Fruit fly (Drosophila melanogaster) whole organism, embryonic: Measurements from ENCODE around the gene CG12010.

Source experiments
- Abd-B ChIP-seq: fragments of 200-800 bp; sonication (Bioruptor generic); optimal IDR thresholded peaks from 2 replicates; lab custom pipeline; 2018; ENCODE audit warnings: missing biosample characterization, mild to moderate bottlenecking, missing genetic modification characterization, moderate library complexity
- Atf-2 ChIP-seq: fragments of 200-800 bp; sonication (Bioruptor generic); optimal IDR thresholded peaks from 2 replicates; lab custom pipeline; 2016; ENCODE audit warnings: missing biosample characterization, missing genetic modification characterization
- Blimp-1 ChIP-seq: fragments of 200-800 bp; sonication (Bioruptor generic); optimal IDR thresholded peaks from 3 replicates; lab custom pipeline; 2018; ENCODE audit warnings: missing biosample characterization, missing genetic modification characterization, mild to moderate bottlenecking, moderate library complexity, missing genetic modification reagents
- C15 ChIP-seq: fragments of 200-800 bp; sonication (Bioruptor generic); IDR thresholded peaks from 3 replicates; pipeline ENCODE4 v1.3.6; 2022; ENCODE audit warnings: missing biosample characterization, missing genetic modification characterization
- CG10147 ChIP-seq: fragments of 200-800 bp; sonication (Bioruptor generic); optimal IDR thresholded peaks from 2 replicates; lab custom pipeline; 2019; ENCODE audit warnings: missing biosample characterization, mild to moderate bottlenecking, missing genetic modification characterization, moderate library complexity
- CG1024 ChIP-seq: fragments of 200-800 bp; sonication (Bioruptor generic); IDR thresholded peaks from 2 replicates; pipeline ENCODE4 v1.3.6; 2022; ENCODE audit warnings: missing biosample characterization, missing genetic modification characterization
- CG10321 ChIP-seq: fragments of 200-800 bp; sonication (Bioruptor generic); IDR thresholded peaks from 2 replicates; pipeline ENCODE4 v1.3.6; 2022; ENCODE audit warnings: missing biosample characterization, missing genetic modification characterization
- CG10431 ChIP-seq: fragments of 200-800 bp; sonication (Bioruptor generic); optimal IDR thresholded peaks from 3 replicates; lab custom pipeline; 2018; ENCODE audit warnings: missing biosample characterization, mild to moderate bottlenecking, missing genetic modification characterization
- CG11247 ChIP-seq: fragments of 200-800 bp; sonication (Bioruptor generic); IDR thresholded peaks from 2 replicates; pipeline ENCODE4 v1.3.6; 2022; ENCODE audit warnings: missing biosample characterization, missing genetic modification characterization
- CG11398 ChIP-seq: fragments of 200-800 bp; sonication (Bioruptor generic); optimal IDR thresholded peaks from 2 replicates; lab custom pipeline; 2016; ENCODE audit warnings: missing biosample characterization, missing genetic modification characterization
- CG1233 ChIP-seq: fragments of 200-800 bp; sonication (Bioruptor generic); optimal IDR thresholded peaks from 4 replicates; lab custom pipeline; 2018; ENCODE audit warnings: missing biosample characterization, mild to moderate bottlenecking, missing genetic modification characterization
- CG13123 ChIP-seq: fragments of 200-800 bp; sonication (Bioruptor generic); optimal IDR thresholded peaks from 2 replicates; lab custom pipeline; 2016; ENCODE audit warnings: missing biosample characterization, missing genetic modification characterization
- CG15479 ChIP-seq: fragments of 200-800 bp; sonication (Bioruptor generic); optimal IDR thresholded peaks from 3 replicates; lab custom pipeline; 2019; ENCODE audit warnings: missing biosample characterization, mild to moderate bottlenecking, missing genetic modification characterization, moderate library complexity
- CG17186 ChIP-seq: fragments of 200-800 bp; sonication (Bioruptor generic); optimal IDR thresholded peaks from 3 replicates; lab custom pipeline; 2017; ENCODE audit warnings: missing biosample characterization, missing genetic modification reagents, missing genetic modification characterization
- CG17328 ChIP-seq: fragments of 200-800 bp; sonication (Bioruptor generic); IDR thresholded peaks from 2 replicates; pipeline ENCODE4 v1.3.6; 2022; ENCODE audit warnings: missing biosample characterization, missing genetic modification characterization
- CG17829 ChIP-seq: fragments of 200-800 bp; optimal IDR thresholded peaks from 2 replicates; lab custom pipeline; 2019; ENCODE audit warnings: missing biosample characterization, mild to moderate bottlenecking, missing genetic modification characterization, moderate library complexity
- CG1832 ChIP-seq: fragments of 200-800 bp; sonication (Bioruptor generic); optimal IDR thresholded peaks from 2 replicates; lab custom pipeline; 2017; ENCODE audit warnings: missing biosample characterization, mild to moderate bottlenecking, missing genetic modification characterization, inconsistent platforms
- CG2202 ChIP-seq: fragments of 200-800 bp; sonication (Bioruptor generic); optimal IDR thresholded peaks from 2 replicates; lab custom pipeline; 2018; ENCODE audit warnings: missing biosample characterization, mild to moderate bottlenecking, missing genetic modification characterization
- CG30020 ChIP-seq: fragments of 200-800 bp; optimal IDR thresholded peaks from 2 replicates; lab custom pipeline; 2019; ENCODE audit warnings: missing biosample characterization, mild to moderate bottlenecking, missing genetic modification characterization, moderate library complexity
- CG31441 ChIP-seq: fragments of 200-800 bp; sonication (Bioruptor generic); IDR thresholded peaks from 2 replicates; pipeline ENCODE4 v1.3.6; 2022; ENCODE audit warnings: missing biosample characterization, missing genetic modification characterization
- CG34224 ChIP-seq: fragments of 200-800 bp; sonication (Bioruptor generic); IDR thresholded peaks from 3 replicates; pipeline ENCODE4 v1.3.6; 2022; ENCODE audit warnings: missing biosample characterization, missing genetic modification characterization; ENCODE audit not compliant: partially characterized antibody
- CG34376 ChIP-seq: fragments of 200-800 bp; sonication (Bioruptor generic); optimal IDR thresholded peaks from 2 replicates; lab custom pipeline; 2018; ENCODE audit warnings: missing biosample characterization, mild to moderate bottlenecking, missing genetic modification characterization
- CG4360 ChIP-seq: fragments of 200-800 bp; sonication (Bioruptor generic); IDR thresholded peaks from 2 replicates; pipeline ENCODE4 v1.3.6; 2022; ENCODE audit warnings: missing biosample characterization, missing genetic modification characterization
- CG6654 ChIP-seq: fragments of 200-800 bp; sonication (Bioruptor generic); optimal IDR thresholded peaks from 2 replicates; lab custom pipeline; 2017; ENCODE audit warnings: missing biosample characterization, mild to moderate bottlenecking, missing genetic modification characterization
- CG6854 ChIP-seq: fragments of 200-800 bp; sonication (Bioruptor generic); optimal IDR thresholded peaks from 3 replicates; lab custom pipeline; 2017; ENCODE audit warnings: missing biosample characterization, mild to moderate bottlenecking, missing genetic modification characterization
- CG7271 ChIP-seq: fragments of 200-800 bp; sonication (Bioruptor generic); optimal IDR thresholded peaks from 2 replicates; lab custom pipeline; 2018; ENCODE audit warnings: missing biosample characterization, mild to moderate bottlenecking, missing genetic modification characterization, moderate library complexity
- CG7928 ChIP-seq: fragments of 200-800 bp; sonication (Bioruptor generic); optimal IDR thresholded peaks from 2 replicates; lab custom pipeline; 2017; ENCODE audit warnings: missing biosample characterization, mild to moderate bottlenecking, missing genetic modification characterization
- D19B ChIP-seq: fragments of 200-800 bp; sonication (Bioruptor generic); optimal IDR thresholded peaks from 2 replicates; lab custom pipeline; 2017; ENCODE audit warnings: missing biosample characterization, mild to moderate bottlenecking, missing genetic modification characterization
- Fer1 ChIP-seq: fragments of 200-800 bp; sonication (Bioruptor generic); optimal IDR thresholded peaks from 2 replicates; lab custom pipeline; 2017; ENCODE audit warnings: missing biosample characterization, mild to moderate bottlenecking, missing genetic modification characterization
- Hey ChIP-seq: fragments of 200-800 bp; sonication (Bioruptor generic); optimal IDR thresholded peaks from 3 replicates; lab custom pipeline; 2018; ENCODE audit warnings: missing biosample characterization, mild to moderate bottlenecking, missing genetic modification characterization
- Jarid2 ChIP-seq: fragments of 200-800 bp; sonication (Bioruptor generic); optimal IDR thresholded peaks from 3 replicates; lab custom pipeline; 2017; ENCODE audit warnings: mild to moderate bottlenecking, missing biosample characterization, missing genetic modification reagents, missing genetic modification characterization
- NC2α ChIP-seq: fragments of 200-800 bp; sonication (Bioruptor generic); optimal IDR thresholded peaks from 2 replicates; lab custom pipeline; 2016; ENCODE audit warnings: missing biosample characterization, missing genetic modification characterization
- Optix ChIP-seq: fragments of 200-800 bp; sonication (Bioruptor generic); IDR thresholded peaks from 3 replicates; pipeline ENCODE4 v1.3.6; 2022; ENCODE audit warnings: missing biosample characterization, missing genetic modification characterization
- Ravus ChIP-seq: fragments of 200-800 bp; sonication (Bioruptor generic); IDR thresholded peaks from 2 replicates; pipeline ENCODE4 v1.3.6; 2022; ENCODE audit warnings: missing biosample characterization, missing genetic modification characterization
- Scr ChIP-seq: fragments of 200-800 bp; sonication (Bioruptor generic); IDR thresholded peaks from 2 replicates; pipeline ENCODE4 v1.3.6; 2022; ENCODE audit warnings: missing biosample characterization, missing genetic modification characterization; ENCODE audit not compliant: partially characterized antibody
- Sin3A ChIP-seq: fragments of >200 bp; optimal IDR thresholded peaks from 2 replicates; lab custom pipeline; 2018
- ash1 ChIP-seq: fragments of 200-800 bp; sonication (Bioruptor generic); optimal IDR thresholded peaks from 2 replicates; lab custom pipeline; 2018; ENCODE audit warnings: missing biosample characterization, mild to moderate bottlenecking, missing genetic modification characterization
- bowl ChIP-seq: fragments of 200-800 bp; sonication (Bioruptor generic); IDR thresholded peaks from 2 replicates; pipeline ENCODE4 v1.3.6; 2022; ENCODE audit warnings: missing biosample characterization, missing genetic modification characterization
- crol ChIP-seq: fragments of 200-800 bp; sonication (Bioruptor generic); IDR thresholded peaks from 2 replicates; pipeline ENCODE4 v1.3.6; 2022; ENCODE audit warnings: missing biosample characterization, missing genetic modification characterization
- fd64A ChIP-seq: fragments of 200-800 bp; sonication (Bioruptor generic); optimal IDR thresholded peaks from 3 replicates; lab custom pipeline; 2018; ENCODE audit warnings: missing biosample characterization, mild to moderate bottlenecking, missing genetic modification characterization
- fru ChIP-seq: fragments of >200 bp; optimal IDR thresholded peaks from 2 replicates; lab custom pipeline; 2017
- fu2 ChIP-seq: fragments of 200-800 bp; sonication (Bioruptor generic); optimal IDR thresholded peaks from 2 replicates; lab custom pipeline; 2016; ENCODE audit warnings: missing biosample characterization, missing genetic modification characterization
- gcm2 ChIP-seq: fragments of 200-800 bp; sonication (Bioruptor generic); optimal IDR thresholded peaks from 2 replicates; lab custom pipeline; 2016; ENCODE audit warnings: missing biosample characterization, missing genetic modification characterization
- h ChIP-seq: fragments of >200 bp; optimal IDR thresholded peaks from 2 replicates; lab custom pipeline; 2017
- lab ChIP-seq: fragments of 200-800 bp; sonication (Bioruptor generic); optimal IDR thresholded peaks from 3 replicates; lab custom pipeline; 2017; ENCODE audit warnings: missing biosample characterization, missing genetic modification characterization, mild to moderate bottlenecking, moderate library complexity, missing genetic modification reagents
- pros ChIP-seq: fragments of 200-800 bp; sonication (Bioruptor generic); optimal IDR thresholded peaks from 3 replicates; lab custom pipeline; 2019; ENCODE audit warnings: missing biosample characterization, mild to moderate bottlenecking, missing genetic modification characterization, moderate library complexity
- psq ChIP-seq: fragments of 200-800 bp; sonication (Bioruptor generic); optimal IDR thresholded peaks from 2 replicates; lab custom pipeline; 2017; ENCODE audit warnings: missing biosample characterization, missing genetic modification characterization
- salm ChIP-seq: fragments of 200-800 bp; sonication (Bioruptor generic); optimal IDR thresholded peaks from 2 replicates; lab custom pipeline; 2018; ENCODE audit warnings: missing biosample characterization, mild to moderate bottlenecking, missing genetic modification characterization
- sim ChIP-seq: fragments of 200-800 bp; sonication (Bioruptor generic); IDR thresholded peaks from 2 replicates; pipeline ENCODE4 v1.3.6; 2022; ENCODE audit warnings: missing biosample characterization, missing genetic modification characterization
- sima ChIP-seq: fragments of 200-800 bp; sonication (Bioruptor generic); optimal IDR thresholded peaks from 2 replicates; lab custom pipeline; 2016; ENCODE audit warnings: missing biosample characterization, missing genetic modification characterization
- sug ChIP-seq: fragments of 200-800 bp; optimal IDR thresholded peaks from 2 replicates; lab custom pipeline; 2019; ENCODE audit warnings: missing biosample characterization, mild to moderate bottlenecking, missing genetic modification characterization, moderate library complexity
- vnd ChIP-seq: fragments of 200-800 bp; sonication (Bioruptor generic); IDR thresholded peaks from 3 replicates; pipeline ENCODE4 v1.3.6; 2022; ENCODE audit warnings: missing biosample characterization, missing genetic modification characterization; ENCODE audit not compliant: partially characterized antibody
- zfh1 ChIP-seq: fragments of 200-800 bp; sonication (Bioruptor generic); IDR thresholded peaks from 3 replicates; pipeline ENCODE4 v1.3.6; 2022; ENCODE audit warnings: missing biosample characterization, missing genetic modification characterization

CG12010 gene

DNA sequence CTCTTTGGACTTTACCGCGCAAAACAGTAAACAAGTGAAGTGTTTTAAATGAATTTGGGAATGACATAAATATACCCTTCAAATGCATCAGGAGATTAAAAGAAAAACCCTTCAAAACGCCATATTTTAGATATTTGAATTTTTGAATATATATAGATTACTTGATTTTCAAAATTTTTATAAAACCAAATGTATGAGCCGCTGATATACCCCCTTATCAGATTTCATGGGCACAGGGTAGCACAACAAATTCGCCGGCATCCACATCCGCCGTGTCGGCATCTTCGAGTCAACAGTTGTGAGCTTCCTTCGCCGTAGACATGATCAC, 3.8 kb downstream of the CG12010 start, which contains the start of gene Ids (continued):
- peak; percentile 81 for TF ChIP-seq CG31441
- TF ChIP-seq zfh1, result peak; percentile 87
- TF ChIP-seq sug (tag; lab: Kevin White, UChicago), result peak; percentile 5
- peak; percentile 67 for TF ChIP-seq CG17829 (tag; lab: Kevin White, UChicago)
- TF ChIP-seq Fer1 (GFP tag; lab: Kevin White, UChicago), result peak; percentile 69
- TF ChIP-seq CG4360 (GFP tag; lab: Robert Waterston, UW), result no peak
- no peak for TF ChIP-seq psq (GFP tag; lab: Kevin White, UChicago)
- TF ChIP-seq ash1 (GFP tag; lab: Kevin White, UChicago), result no peak
- peak; percentile 34 for TF ChIP-seq CG6854 (GFP tag; lab: Kevin White, UChicago)
- TF ChIP-seq Ravus, result peak; percentile 38
- peak; percentile 28 for TF ChIP-seq CG10147 (GFP tag; lab: Kevin White, UChicago)
- TF ChIP-seq vnd (GFP tag; lab: Robert Waterston, UW), result no peak
- no peak for TF ChIP-seq CG7271 (tag; lab: Kevin White, UChicago)
- no peak for TF ChIP-seq Optix (GFP tag; lab: Robert Waterston, UW)
- peak; percentile 64 for TF ChIP-seq CG1024 (GFP tag; lab: Robert Waterston, UW)
- no peak for TF ChIP-seq lab (GFP tag; lab: Kevin White, UChicago)
- no peak for TF ChIP-seq CG34224 (GFP tag; lab: Robert Waterston, UW)
- TF ChIP-seq CG1832, result no peak
- no peak for TF ChIP-seq sima (GFP tag; lab: Kevin White, UChicago)
- TF ChIP-seq NC2α (GFP tag; lab: Kevin White, UChicago), result no peak
- peak; percentile 16 for TF ChIP-seq salm (tag; lab: Kevin White, UChicago)
- no peak for TF ChIP-seq CG17186
- TF ChIP-seq CG30020 (tag; lab: Kevin White, UChicago), result no peak
- no peak for TF ChIP-seq CG13123 (GFP tag; lab: Kevin White, UChicago)
- TF ChIP-seq sim (GFP tag; lab: Robert Waterston, UW), result no peak
- no peak for TF ChIP-seq pros (GFP tag; lab: Kevin White, UChicago)
- TF ChIP-seq Atf-2 (GFP tag; lab: Kevin White, UChicago), result no peak
- no peak for TF ChIP-seq CG34376 (GFP tag; lab: Kevin White, UChicago)
- TF ChIP-seq CG17328 (GFP tag; lab: Robert Waterston, UW), result peak; percentile 80
- TF ChIP-seq CG11247, result peak; percentile 72
- 0 out of 3 replicates have a peak, but pooled peaks have one; percentile 35 for TF ChIP-seq C15 (GFP tag; lab: Robert Waterston, UW)
- TF ChIP-seq CG2202 (tag; lab: Kevin White, UChicago), result peak; percentile 10
- TF ChIP-seq Blimp-1 (GFP tag; lab: Kevin White, UChicago), result peak; percentile 65
- no peak for TF ChIP-seq CG15479 (GFP tag; lab: Kevin White, UChicago)
- TF ChIP-seq fru (lab: Kevin White, UChicago), result no peak
- no peak for TF ChIP-seq h (lab: Kevin White, UChicago)
- no peak for TF ChIP-seq Jarid2
- no peak for TF ChIP-seq CG10431 (GFP tag; lab: Kevin White, UChicago)
- TF ChIP-seq Scr (GFP tag; lab: Robert Waterston, UW), result no peak
- TF ChIP-seq bowl (GFP tag; lab: Robert Waterston, UW), result no peak
- TF ChIP-seq Abd-B, result peak; percentile 55
- TF ChIP-seq fd64A, result no peak
- no peak; the same call in 1 of the 2 replicates for TF ChIP-seq CG10321
- peak; percentile 11 for TF ChIP-seq CG6654 (GFP tag; lab: Kevin White, UChicago)
- peak; percentile 41; the same call in 1 of the 2 replicates for TF ChIP-seq crol (GFP tag; lab: Robert Waterston, UW)
- no peak for TF ChIP-seq Hey (tag; lab: Kevin White, UChicago)
- peak; percentile 20 for TF ChIP-seq CG1233 (GFP tag; lab: Kevin White, UChicago)
- TF ChIP-seq fu2 (GFP tag; lab: Kevin White, UChicago), result no peak
- TF ChIP-seq Sin3A (lab: Kevin White, UChicago), result no peak
- TF ChIP-seq D19B (GFP tag; lab: Kevin White, UChicago), result peak; percentile 89
- no peak for TF ChIP-seq CG7928 (GFP tag; lab: Kevin White, UChicago)
- TF ChIP-seq gcm2 (GFP tag; lab: Kevin White, UChicago), result peak; percentile 14
- no peak for TF ChIP-seq CG11398 (GFP tag; lab: Kevin White, UChicago)
